Fruit fly (Drosophila melanogaster) whole organism, pupa: Measurements from ENCODE around the gene CG11109.

Source experiments
- CG10348 ChIP-seq: fragments of 200-800 bp; sonication (Bioruptor generic); IDR thresholded peaks from 2 replicates; pipeline ENCODE4 v1.3.6; 2022; ENCODE audit warnings: missing biosample characterization, missing genetic modification characterization
- CG12605 ChIP-seq: fragments of 200-800 bp; sonication (Bioruptor generic); IDR thresholded peaks from 2 replicates; pipeline ENCODE4 v1.3.6; 2022; ENCODE audit warnings: missing biosample characterization, missing genetic modification characterization
- CG13204 ChIP-seq: fragments of 200-800 bp; sonication (Bioruptor generic); optimal IDR thresholded peaks from 2 replicates; lab custom pipeline; 2018; ENCODE audit warnings: missing biosample characterization, mild to moderate bottlenecking, missing genetic modification characterization, moderate library complexity
- CG14655 ChIP-seq: fragments of 200-800 bp; sonication (Bioruptor generic); optimal IDR thresholded peaks from 3 replicates; lab custom pipeline; 2017; ENCODE audit warnings: mild to moderate bottlenecking, missing biosample characterization, missing genetic modification reagents, missing genetic modification characterization
- CG15710 ChIP-seq: fragments of 200-800 bp; sonication (Bioruptor generic); optimal IDR thresholded peaks from 2 replicates; lab custom pipeline; 2018; ENCODE audit warnings: missing biosample characterization, mild to moderate bottlenecking, missing genetic modification characterization, moderate library complexity
- CG17806 ChIP-seq: fragments of 200-800 bp; sonication (Bioruptor generic); optimal IDR thresholded peaks from 2 replicates; lab custom pipeline; 2018; ENCODE audit warnings: missing biosample characterization, mild to moderate bottlenecking, missing genetic modification characterization, moderate library complexity
- CG32121 ChIP-seq: fragments of 200-800 bp; sonication (Bioruptor generic); IDR thresholded peaks from 2 replicates; pipeline ENCODE4 v1.3.6; 2022; ENCODE audit warnings: missing biosample characterization, missing genetic modification characterization
- CG34367 ChIP-seq: fragments of 200-800 bp; sonication (Bioruptor generic); optimal IDR thresholded peaks from 2 replicates; lab custom pipeline; 2018; ENCODE audit warnings: missing biosample characterization, mild to moderate bottlenecking, missing genetic modification characterization
- CG4496 ChIP-seq: fragments of 200-800 bp; sonication (Bioruptor generic); IDR thresholded peaks from 3 replicates; pipeline ENCODE4 v1.3.6; 2022; ENCODE audit warnings: missing biosample characterization, missing genetic modification characterization
- CG8159 ChIP-seq: fragments of 200-800 bp; sonication (Bioruptor generic); optimal IDR thresholded peaks from 3 replicates; lab custom pipeline; 2018; ENCODE audit warnings: missing biosample characterization, mild to moderate bottlenecking, missing genetic modification characterization, moderate library complexity
- CG8301 ChIP-seq: fragments of 200-800 bp; sonication (Bioruptor generic); optimal IDR thresholded peaks from 2 replicates; lab custom pipeline; 2018; ENCODE audit warnings: missing biosample characterization, mild to moderate bottlenecking, missing genetic modification characterization
- CG9948 ChIP-seq: fragments of 200-800 bp; sonication (Bioruptor generic); optimal IDR thresholded peaks from 2 replicates; lab custom pipeline; 2018; ENCODE audit warnings: missing biosample characterization, mild to moderate bottlenecking, missing genetic modification characterization, moderate library complexity
- D1 ChIP-seq: fragments of 200-800 bp; sonication (Bioruptor generic); optimal IDR thresholded peaks from 2 replicates; lab custom pipeline; 2018; ENCODE audit warnings: missing biosample characterization, mild to moderate bottlenecking, missing genetic modification characterization, moderate library complexity
- EcR ChIP-seq: fragments of 200-800 bp; sonication (Bioruptor generic); optimal IDR thresholded peaks from 3 replicates; lab custom pipeline; 2019; ENCODE audit warnings: missing biosample characterization, missing genetic modification characterization, mild to moderate bottlenecking, moderate library complexity, missing genetic modification reagents
- Ets98B ChIP-seq: fragments of 200-800 bp; sonication (Bioruptor generic); IDR thresholded peaks from 2 replicates; pipeline ENCODE4 v1.3.6; 2022; ENCODE audit warnings: missing biosample characterization, missing genetic modification characterization
- Pif1A ChIP-seq: fragments of 200-800 bp; sonication (Bioruptor generic); optimal IDR thresholded peaks from 3 replicates; lab custom pipeline; 2016; ENCODE audit warnings: missing biosample characterization, missing genetic modification characterization
- Pif1B ChIP-seq: fragments of 200-800 bp; sonication (Bioruptor generic); optimal IDR thresholded peaks from 3 replicates; lab custom pipeline; 2016; ENCODE audit warnings: missing biosample characterization, missing genetic modification characterization
- Snoo ChIP-seq: fragments of 200-800 bp; sonication (Bioruptor generic); optimal IDR thresholded peaks from 3 replicates; lab custom pipeline; 2017; ENCODE audit warnings: missing biosample characterization, mild to moderate bottlenecking, missing genetic modification characterization, inconsistent platforms
- fd96Ca ChIP-seq: fragments of 200-800 bp; sonication (Bioruptor generic); IDR thresholded peaks from 3 replicates; pipeline ENCODE4 v1.3.6; 2022; ENCODE audit warnings: missing biosample characterization, missing genetic modification characterization
- gl ChIP-seq: fragments of 200-800 bp; sonication (Bioruptor generic); optimal IDR thresholded peaks from 2 replicates; lab custom pipeline; 2018; ENCODE audit warnings: missing biosample characterization, mild to moderate bottlenecking, missing genetic modification characterization
- rn ChIP-seq: fragments of 200-800 bp; sonication (Bioruptor generic); IDR thresholded peaks from 2 replicates; pipeline ENCODE4 v1.3.6; 2022; ENCODE audit warnings: missing biosample characterization, missing genetic modification characterization

Gene CG11109

dm6 chr3L:22871845-22872361 lies at the start of gene CG11109, which contains the start of gene Arf1:
TSS of gene CG11109 (plus strand) at chr3L:22872200.
TSS of gene Arf1 (minus strand) at chr3L:22872231.
- TF ChIP-seq CG12605 (no peak), Snoo (no peak), CG14655 (GFP tag; lab: Kevin White, UChicago) (no peak), Pif1B (GFP tag; lab: Kevin White, UChicago) (no peak), Pif1A (GFP tag; lab: Kevin White, UChicago) (no peak), D1 (tag; lab: Kevin White, UChicago) (no peak), rn (GFP tag; lab: Robert Waterston, UW) (no peak), CG34367 (tag; lab: Kevin White, UChicago) (no peak), CG8301 (tag; lab: Kevin White, UChicago) (no peak), gl (no peak), CG4496 (GFP tag; lab: Robert Waterston, UW) (no peak), CG9948 (no peak), CG8159 (tag; lab: Kevin White, UChicago) (no peak)

DNA sequence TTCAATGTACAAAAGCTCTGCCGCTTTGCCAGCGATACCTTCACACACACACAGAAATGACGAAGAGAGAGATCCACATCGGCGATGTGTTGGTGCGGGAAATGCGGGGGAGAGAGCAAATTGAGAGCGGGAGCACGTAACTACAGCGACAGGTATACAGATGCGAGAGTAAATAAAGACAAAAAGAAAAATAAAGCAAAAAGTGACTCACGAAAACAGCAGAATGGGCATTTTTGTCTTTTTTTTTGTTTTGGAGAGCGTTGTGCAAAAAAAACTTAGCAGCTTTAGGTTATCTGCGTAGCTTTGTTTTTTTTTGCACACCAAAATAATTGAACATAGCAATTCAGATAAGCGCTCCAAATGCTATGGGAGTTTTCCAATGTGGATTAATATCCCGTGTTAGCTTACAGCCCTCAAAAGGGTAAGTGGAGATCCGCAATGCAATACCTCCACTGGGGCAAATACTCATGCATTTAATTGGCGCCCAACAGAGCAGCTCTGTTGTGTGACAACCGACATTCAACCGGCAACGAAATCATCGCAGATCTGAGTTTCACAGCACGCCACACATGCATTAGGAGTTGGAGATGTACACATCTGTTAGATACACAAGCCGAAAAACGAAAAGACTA lies 49.3 kb upstream of the CG11109 start:
- TF ChIP-seq Pif1A (GFP tag; lab: Kevin White, UChicago) (peak; percentile 87), CG13204 (GFP tag; lab: Kevin White, UChicago) (peak; percentile 97), CG9948 (peak; percentile 77), rn (GFP tag; lab: Robert Waterston, UW) (peak; percentile 88), CG10348 (GFP tag; lab: Robert Waterston, UW) (peak; percentile 24; the same call in 1 of the 2 replicates), CG8159 (tag; lab: Kevin White, UChicago) (peak; percentile 82), gl (peak; percentile 97), EcR (GFP tag; lab: Kevin White, UChicago) (peak; percentile 72), D1 (tag; lab: Kevin White, UChicago) (peak; percentile 77), CG17806 (tag; lab: Kevin White, UChicago) (peak; percentile 68), CG8301 (tag; lab: Kevin White, UChicago) (peak; percentile 83), CG12605 (peak; percentile 98), fd96Ca (GFP tag; lab: Robert Waterston, UW) (peak; percentile 94), CG32121 (GFP tag; lab: Robert Waterston, UW) (peak; percentile 96), Snoo (peak; percentile 87), Pif1B (GFP tag; lab: Kevin White, UChicago) (peak; percentile 76), CG4496 (GFP tag; lab: Robert Waterston, UW) (peak; percentile 98), CG14655 (GFP tag; lab: Kevin White, UChicago) (peak; percentile 85), CG15710 (tag; lab: Kevin White, UChicago) (peak; percentile 84), Ets98B (GFP tag; lab: Robert Waterston, UW) (peak; percentile 95), CG34367 (tag; lab: Kevin White, UChicago) (peak; percentile 84)

- TF ChIP-seq CG8159 (tag; lab: Kevin White, UChicago) (no peak), CG32121 (GFP tag; lab: Robert Waterston, UW) (peak; percentile 65), Ets98B (GFP tag; lab: Robert Waterston, UW) (peak; percentile 29; the same call in 1 of the 2 replicates), CG4496 (GFP tag; lab: Robert Waterston, UW) (peak; percentile 41; the same call in 2 of the 3 replicates)
These were observed 48.8 kb upstream of the CG11109 start for dm6 chr3L:22823230-22823629.

- TF ChIP-seq CG14655 (GFP tag; lab: Kevin White, UChicago), result peak; percentile 51
- TF ChIP-seq CG10348 (GFP tag; lab: Robert Waterston, UW), result no peak
- peak; percentile 56 for TF ChIP-seq Pif1B (GFP tag; lab: Kevin White, UChicago)
- peak; percentile 55 for TF ChIP-seq Pif1A (GFP tag; lab: Kevin White, UChicago)
- TF ChIP-seq CG8301 (tag; lab: Kevin White, UChicago), result peak; percentile 8
- TF ChIP-seq fd96Ca (GFP tag; lab: Robert Waterston, UW), result peak; percentile 72
- TF ChIP-seq CG9948, result no peak
- peak; percentile 79 for TF ChIP-seq Ets98B (GFP tag; lab: Robert Waterston, UW)
- TF ChIP-seq CG8159 (tag; lab: Kevin White, UChicago), result no peak
- TF ChIP-seq CG13204 (GFP tag; lab: Kevin White, UChicago), result peak; percentile 75
- TF ChIP-seq D1 (tag; lab: Kevin White, UChicago), result no peak
- TF ChIP-seq gl, result peak; percentile 61
- peak; percentile 7 for TF ChIP-seq Snoo
- TF ChIP-seq EcR (GFP tag; lab: Kevin White, UChicago), result peak; percentile 62
- TF ChIP-seq CG15710 (tag; lab: Kevin White, UChicago), result peak; percentile 3
- TF ChIP-seq rn (GFP tag; lab: Robert Waterston, UW), result no peak
- no peak for TF ChIP-seq CG17806 (tag; lab: Kevin White, UChicago)
- TF ChIP-seq CG34367 (tag; lab: Kevin White, UChicago), result no peak
- TF ChIP-seq CG12605, result peak; percentile 81
- no peak; the same call in none of the 2 replicates for TF ChIP-seq CG32121 (GFP tag; lab: Robert Waterston, UW)
- TF ChIP-seq CG4496 (GFP tag; lab: Robert Waterston, UW), result peak; percentile 71; the same call in 2 of the 3 replicates
- TF ChIP-seq, all 21 proteins: peak for 13
These were observed 47.3 kb upstream of the CG11109 start for dm6 chr3L:22824668-22825192.

- peak; percentile 3 for TF ChIP-seq CG15710 (tag; lab: Kevin White, UChicago)
- no peak for TF ChIP-seq CG9948
- peak; percentile 4 for TF ChIP-seq Pif1B (GFP tag; lab: Kevin White, UChicago)
- no peak for TF ChIP-seq Pif1A (GFP tag; lab: Kevin White, UChicago)
- TF ChIP-seq CG13204 (GFP tag; lab: Kevin White, UChicago), result peak; percentile 33
- peak; percentile 33 for TF ChIP-seq D1 (tag; lab: Kevin White, UChicago)
- TF ChIP-seq CG17806 (tag; lab: Kevin White, UChicago), result peak; percentile 9
- TF ChIP-seq CG12605, result no peak
- TF ChIP-seq CG32121 (GFP tag; lab: Robert Waterston, UW), result no peak
- TF ChIP-seq Snoo, result no peak
- no peak for TF ChIP-seq fd96Ca (GFP tag; lab: Robert Waterston, UW)
- TF ChIP-seq rn (GFP tag; lab: Robert Waterston, UW), result no peak
- no peak for TF ChIP-seq CG10348 (GFP tag; lab: Robert Waterston, UW)
- no peak for TF ChIP-seq CG34367 (tag; lab: Kevin White, UChicago)
- TF ChIP-seq CG4496 (GFP tag; lab: Robert Waterston, UW), result no peak
- peak; percentile 20 for TF ChIP-seq gl
These were observed 45.8 kb upstream of the CG11109 start for dm6 chr3L:22826236-22826635.
